Fruit fly (Drosophila melanogaster) whole organism, prepupa: Measurements from ENCODE around the gene Scgbeta.

Experiments
- Blimp-1 ChIP-seq: fragments of 200-800 bp; sonication (Bioruptor generic); optimal IDR thresholded peaks from 3 replicates; lab custom pipeline; 2017; ENCODE audit warnings: missing biosample characterization, missing genetic modification characterization, mild to moderate bottlenecking, moderate library complexity, missing genetic modification reagents
- CG11762 ChIP-seq: fragments of 200-800 bp; sonication (Bioruptor generic); optimal IDR thresholded peaks from 3 replicates; lab custom pipeline; 2016; ENCODE audit warnings: missing biosample characterization, missing genetic modification characterization; ENCODE audit not compliant: insufficient read depth
- CG15336 ChIP-seq: fragments of 200-800 bp; sonication (Bioruptor generic); IDR thresholded peaks from 2 replicates; pipeline ENCODE4 v1.3.6; 2022; ENCODE audit warnings: missing biosample characterization, missing genetic modification characterization
- CG16779 ChIP-seq: fragments of 200-800 bp; sonication (Bioruptor generic); optimal IDR thresholded peaks from 3 replicates; lab custom pipeline; 2017; ENCODE audit warnings: missing biosample characterization, mild to moderate bottlenecking, missing genetic modification characterization
- CG6276 ChIP-seq: fragments of 200-800 bp; sonication (Bioruptor generic); optimal IDR thresholded peaks from 2 replicates; lab custom pipeline; 2017; ENCODE audit warnings: missing biosample characterization, mild to moderate bottlenecking, missing genetic modification characterization
- Eip78C ChIP-seq: fragments of 200-800 bp; sonication (Bioruptor generic); peaks from one replicate; lab custom pipeline; 2016; ENCODE audit warnings: missing biosample characterization, missing genetic modification characterization
- Hr38 ChIP-seq: sonication (Bioruptor generic); optimal IDR thresholded peaks from 2 replicates; lab custom pipeline; 2016; ENCODE audit warnings: missing biosample characterization, missing genetic modification characterization
- topi ChIP-seq: fragments of 200-800 bp; sonication (Bioruptor generic); optimal IDR thresholded peaks from 3 replicates; lab custom pipeline; 2016; ENCODE audit warnings: missing biosample characterization, missing genetic modification characterization

dm6 chr3R:12383784-12384183 is 38.4 kb downstream of the Scgbeta start:
- TF ChIP-seq topi (GFP tag; lab: Kevin White, UChicago) (no peak), CG16779 (tag; lab: Kevin White, UChicago) (no peak), CG11762 (GFP tag; lab: Kevin White, UChicago) (no peak), Hr38 (no peak), CG15336 (GFP tag; lab: Robert Waterston, UW) (no peak), CG6276 (GFP tag; lab: Kevin White, UChicago) (no peak), Blimp-1 (GFP tag; lab: Kevin White, UChicago) (no peak), Eip78C (GFP tag; lab: Kevin White, UChicago) (peak; percentile 71)
